Worm (Caenorhabditis elegans) whole organism, L1 larva: Measurements from ENCODE around the gene col-3.
A peak's percentile ranks its signal among the peaks of the same experiment; 100 is the strongest.
"Not testable (repeated sequence)": the region's sequence is repeated elsewhere in the genome, so short reads cannot be mapped to it uniquely, and the experiment has no call there.

Source experiments
- C16A3.4 ChIP-seq: fragments of 150-350 bp; optimal IDR thresholded peaks from 2 replicates; lab custom pipeline; 2014; ENCODE audit warnings: missing biosample characterization, missing genetic modification characterization
- F16B12.6 ChIP-seq: fragments of 150-350 bp; optimal IDR thresholded peaks from 2 replicates; lab custom pipeline; 2014; ENCODE audit warnings: missing biosample characterization, missing genetic modification characterization
- aha-1 ChIP-seq: fragments of 150-350 bp; optimal IDR thresholded peaks from 2 replicates; lab custom pipeline; 2014; ENCODE audit warnings: missing biosample characterization, missing genetic modification characterization
- alr-1 ChIP-seq: fragments of 200-800 bp; sonication (Bioruptor generic); optimal IDR thresholded peaks from 2 replicates; lab custom pipeline; 2018; ENCODE audit warnings: borderline replicate concordance, mild to moderate bottlenecking, missing genetic modification characterization, missing compliant biosample characterization
- blmp-1 ChIP-seq: fragments of 150-350 bp; optimal IDR thresholded peaks from 2 replicates; lab custom pipeline; 2014; ENCODE audit warnings: missing biosample characterization, missing genetic modification characterization
- ceh-88 ChIP-seq: fragments of 200-800 bp; sonication (Bioruptor generic); IDR thresholded peaks from 2 replicates; pipeline ENCODE4 v1.3.6; 2022; ENCODE audit warnings: missing genetic modification characterization, missing compliant biosample characterization
- efl-1 ChIP-seq, 4 experiments: fragments of 150-350 bp; optimal IDR thresholded peaks in 3 of 4; peaks in 1 of 4; 1 replicate in 1 of 4; 2 replicates in 3 of 4; lab custom pipeline; 2014; ENCODE audit warnings: missing biosample characterization in 2 of 4, missing genetic modification characterization in 2 of 4, missing genetic modification reagents in 2 of 4
- elt-2 ChIP-seq: sonication (generic microtip); optimal IDR thresholded peaks from 2 replicates; lab custom pipeline; 2016; ENCODE audit warnings: missing genetic modification characterization, mild to moderate bottlenecking, inconsistent platforms, missing compliant biosample characterization, missing genetic modification reagents
- elt-3 ChIP-seq, 6 experiments: fragments of 150-350 bp in 1 of 6; sonication (generic microtip); optimal IDR thresholded peaks; 2 replicates each; lab custom pipeline; 2017 to 2018; ENCODE audit warnings: missing biosample characterization in 6 of 6, missing genetic modification characterization in 6 of 6, inconsistent platforms in 1 of 6
- fos-1 ChIP-seq: fragments of 150-350 bp; optimal IDR thresholded peaks from 2 replicates; lab custom pipeline; 2014; ENCODE audit warnings: missing biosample characterization, missing genetic modification characterization
- irx-1 ChIP-seq: sonication (generic microtip); optimal IDR thresholded peaks from 2 replicates; lab custom pipeline; 2016; ENCODE audit warnings: missing genetic modification characterization, missing compliant biosample characterization
- lin-14 ChIP-seq: fragments of 200-800 bp; sonication (Bioruptor generic); optimal IDR thresholded peaks from 2 replicates; lab custom pipeline; 2018; ENCODE audit warnings: mild to moderate bottlenecking, missing genetic modification characterization, moderate library complexity, missing compliant biosample characterization
- lsy-2 ChIP-seq, 2 experiments: fragments of 150-350 bp; optimal IDR thresholded peaks; 2 replicates each; lab custom pipeline; 2014; ENCODE audit warnings: missing biosample characterization in 2 of 2, missing genetic modification characterization in 2 of 2
- mdl-1 ChIP-seq, 2 experiments: fragments of 150-350 bp; optimal IDR thresholded peaks; 2 replicates each; lab custom pipeline; 2014 to 2017; ENCODE audit warnings: missing biosample characterization in 2 of 2, missing genetic modification characterization in 2 of 2, inconsistent platforms in 1 of 2
- pax-3 ChIP-seq: fragments of 200-800 bp; sonication (Bioruptor generic); optimal IDR thresholded peaks from 2 replicates; lab custom pipeline; 2018; ENCODE audit warnings: mild to moderate bottlenecking, missing genetic modification characterization, moderate library complexity, missing compliant biosample characterization
- rnt-1 ChIP-seq: sonication (generic microtip); optimal IDR thresholded peaks from 2 replicates; lab custom pipeline; 2016; ENCODE audit warnings: mild to moderate bottlenecking, missing genetic modification characterization, moderate library complexity, missing compliant biosample characterization
- skn-1 ChIP-seq: fragments of 150-350 bp; optimal IDR thresholded peaks from 2 replicates; lab custom pipeline; 2014; ENCODE audit warnings: missing biosample characterization, missing genetic modification characterization
- sptf-1 ChIP-seq: fragments of 150-350 bp; optimal IDR thresholded peaks from 2 replicates; lab custom pipeline; 2014; ENCODE audit warnings: missing biosample characterization, missing genetic modification characterization
- swsn-7 ChIP-seq: sonication (generic microtip); optimal IDR thresholded peaks from 2 replicates; lab custom pipeline; 2016; ENCODE audit warnings: missing genetic modification characterization, missing compliant biosample characterization
- unc-130 ChIP-seq: fragments of 150-350 bp; optimal IDR thresholded peaks from 2 replicates; lab custom pipeline; 2017; ENCODE audit warnings: missing biosample characterization, missing genetic modification characterization, inconsistent platforms
- unc-98 ChIP-seq: fragments of 200-800 bp; sonication (Bioruptor generic); IDR thresholded peaks from 2 replicates; pipeline ENCODE4 v1.3.6; 2022; ENCODE audit warnings: missing genetic modification characterization, missing compliant biosample characterization
- vab-15 ChIP-seq: sonication (generic microtip); optimal IDR thresholded peaks from 2 replicates; lab custom pipeline; 2017; ENCODE audit warnings: missing genotype, mild to moderate bottlenecking, missing genetic modification characterization, missing compliant biosample characterization
- zag-1 ChIP-seq: fragments of 150-350 bp; optimal IDR thresholded peaks from 2 replicates; lab custom pipeline; 2014; ENCODE audit warnings: missing biosample characterization, missing genetic modification characterization
- zip-4 ChIP-seq: fragments of 200-800 bp; sonication (Bioruptor generic); optimal IDR thresholded peaks from 2 replicates; lab custom pipeline; 2018; ENCODE audit warnings: mild to moderate bottlenecking, missing genetic modification characterization, moderate library complexity, missing compliant biosample characterization

col-3 gene

DNA sequence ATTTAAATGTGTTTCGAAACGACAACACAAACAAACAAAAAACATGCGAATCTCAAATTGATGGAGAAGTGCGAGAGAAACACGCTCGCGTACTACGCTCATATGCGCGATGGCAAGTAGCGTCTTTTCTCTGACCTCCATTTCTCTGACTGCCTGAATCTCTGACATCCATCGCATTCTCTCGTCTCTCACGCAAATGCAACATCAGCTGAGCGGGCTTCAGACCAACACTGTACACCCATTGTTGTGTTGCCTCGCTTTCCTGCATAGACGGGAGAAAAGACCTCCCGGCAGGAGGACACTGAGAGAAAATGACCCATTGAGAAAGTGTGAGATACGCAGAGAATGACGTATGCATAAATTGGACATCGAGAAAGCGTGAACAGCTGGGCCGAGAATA lies 42.4 kb upstream of the col-3 start (continued):
- TF ChIP-seq irx-1, result peak; percentile 62
- TF ChIP-seq alr-1 (tag; lab: Kevin White, UChicago), result no peak
- no peak for TF ChIP-seq sptf-1 (tag; lab: Kevin White, UChicago)
- peak; percentile 83 for TF ChIP-seq C16A3.4 (tag; lab: Kevin White, UChicago)

- TF ChIP-seq swsn-7 (tag; lab: Kevin White, UChicago), result no peak
- TF ChIP-seq skn-1 (tag; lab: Kevin White, UChicago), result peak; percentile 32
- peak; percentile 53 for TF ChIP-seq zip-4 (GFP tag; lab: Kevin White, UChicago)
Observed at ce11 chrIV:8784855-8785327, 39.7 kb upstream of the col-3 start, which contains the start of gene C33D9.13. Gene C33D9.13 (minus strand): TSS chrIV:8785277.

- TF ChIP-seq lsy-2 (tag; optimal IDR thresholded peaks at IDR 0.05; lab: Kevin White, UChicago) (peak in 1 of 2 experiments; percentile 31), pax-3 (tag; lab: Kevin White, UChicago) (no peak), efl-1 (optimal IDR thresholded peaks at IDR 0.05; lab: Kevin White, UChicago) (peak in 1 of 2 experiments; percentile 35), efl-1 (GFP tag; optimal IDR thresholded peaks at IDR 0.05 in 1 of 2; lab: Kevin White, UChicago) (no peak), unc-98 (GFP tag; lab: Robert Waterston, UW) (no peak), rnt-1 (tag; lab: Kevin White, UChicago) (peak; percentile 41), elt-2 (no peak)
Observed at ce11 chrIV:8786654-8787053, 37.9 kb upstream of the col-3 start, which contains the start of gene C33D9.8. Gene C33D9.8 (minus strand): TSS chrIV:8786752.

- not testable (repeated sequence) for TF ChIP-seq efl-1 (optimal IDR thresholded peaks at IDR 0.05; lab: Kevin White, UChicago)
- TF ChIP-seq efl-1 (GFP tag; optimal IDR thresholded peaks at IDR 0.05 in 1 of 2; lab: Kevin White, UChicago), result peak in 1 of 2 experiments; percentile 41
Observed at ce11 chrIV:8788048-8788447, 36.5 kb upstream of the col-3 start, which contains the start of gene C33D9.10. Gene C33D9.10 (minus strand): TSS chrIV:8788148.

DNA sequence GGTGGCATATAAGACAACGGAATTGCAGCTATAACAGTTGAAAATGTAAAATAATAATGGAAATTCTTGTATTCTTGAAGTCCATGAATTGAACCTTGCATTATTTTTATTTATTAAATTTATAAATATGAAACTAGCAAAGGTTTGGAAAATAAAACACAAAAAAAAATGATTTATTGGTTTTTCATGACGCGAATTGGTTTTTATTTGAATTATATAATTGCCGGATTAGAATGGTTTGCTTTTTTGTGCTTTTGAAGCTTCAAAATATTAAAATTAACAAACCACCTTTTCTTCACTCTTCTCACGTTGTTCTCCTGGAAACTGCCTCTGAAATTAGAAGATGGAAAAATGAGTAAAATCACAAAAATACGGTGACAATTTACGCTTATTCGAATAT lies 34.4 kb upstream of the col-3 start, which contains the start of gene sru-35:
TSS of gene sru-35 (minus strand) at position 101 of the 400 bp plus-strand sequence.
- TF ChIP-seq aha-1 (tag; lab: Kevin White, UChicago) (no peak), fos-1 (tag; lab: Kevin White, UChicago) (no peak), ceh-88 (GFP tag; lab: Robert Waterston, UW) (no peak), vab-15 (tag; lab: Kevin White, UChicago) (no peak), F16B12.6 (tag; lab: Kevin White, UChicago) (no peak)

DNA sequence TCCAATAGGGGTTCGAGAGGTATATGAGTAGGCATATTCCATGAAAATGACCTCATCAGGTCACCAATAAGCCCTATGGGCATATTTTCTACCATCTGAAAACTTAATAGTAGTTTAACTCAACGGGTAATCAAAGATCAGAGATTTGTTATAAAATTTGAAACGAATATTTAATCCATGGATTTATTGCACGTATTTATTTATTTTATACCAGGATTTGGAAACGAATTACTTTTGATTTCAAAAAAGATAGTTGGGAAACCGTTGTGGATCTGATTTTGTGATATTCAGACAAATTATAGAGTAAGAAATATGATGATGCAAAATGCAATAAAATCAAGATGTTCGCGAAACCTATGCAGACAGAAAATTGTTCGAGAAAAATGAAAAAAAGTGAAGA lies 31.8 kb upstream of the col-3 start, which contains the start of gene C33D9.3:
TSS of gene C33D9.3 (minus strand) at position 101 of the 400 bp plus-strand sequence.
- TF ChIP-seq sptf-1 (tag; lab: Kevin White, UChicago) (no peak), pax-3 (tag; lab: Kevin White, UChicago) (no peak)

DNA sequence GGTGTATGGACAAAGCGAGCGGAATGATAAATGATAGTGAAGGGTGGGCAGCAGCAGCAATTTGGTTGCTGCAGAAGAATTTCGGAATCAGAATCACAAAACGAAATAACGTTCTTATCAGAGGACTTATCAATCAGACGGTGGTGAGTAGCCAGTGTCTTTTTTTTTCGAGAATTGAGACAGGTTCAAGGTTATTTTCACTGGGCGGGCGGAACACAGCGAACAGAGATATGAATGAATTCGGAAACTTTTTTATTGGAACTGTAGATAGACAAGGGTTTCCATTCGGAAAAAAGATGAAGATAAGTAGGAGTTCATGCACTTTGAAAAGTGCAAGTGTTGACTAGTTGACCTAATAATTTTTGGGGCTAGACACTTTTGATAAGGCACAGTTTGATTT lies 31.4 kb upstream of the col-3 start:
- TF ChIP-seq blmp-1 (tag; lab: Kevin White, UChicago) (peak; percentile 71), mdl-1 (tag; optimal IDR thresholded peaks at IDR 0.05; lab: Kevin White, UChicago) (no peak), alr-1 (tag; lab: Kevin White, UChicago) (no peak), unc-130 (tag; lab: Kevin White, UChicago) (no peak), elt-3 (tag; optimal IDR thresholded peaks at IDR 0.05; lab: Kevin White, UChicago) (peak in 4 of 6 experiments; percentile 36 to 87 (median 82)), lin-14 (GFP tag; lab: Kevin White, UChicago) (peak; percentile 56), efl-1 (optimal IDR thresholded peaks at IDR 0.05; lab: Kevin White, UChicago) (no peak), efl-1 (GFP tag; optimal IDR thresholded peaks at IDR 0.05 in 1 of 2; lab: Kevin White, UChicago) (peak in 1 of 2 experiments; percentile 17), zag-1 (tag; lab: Kevin White, UChicago) (no peak)
